Fruit fly (Drosophila melanogaster): ENCODE measurements around the gene CG42834.

DNA sequence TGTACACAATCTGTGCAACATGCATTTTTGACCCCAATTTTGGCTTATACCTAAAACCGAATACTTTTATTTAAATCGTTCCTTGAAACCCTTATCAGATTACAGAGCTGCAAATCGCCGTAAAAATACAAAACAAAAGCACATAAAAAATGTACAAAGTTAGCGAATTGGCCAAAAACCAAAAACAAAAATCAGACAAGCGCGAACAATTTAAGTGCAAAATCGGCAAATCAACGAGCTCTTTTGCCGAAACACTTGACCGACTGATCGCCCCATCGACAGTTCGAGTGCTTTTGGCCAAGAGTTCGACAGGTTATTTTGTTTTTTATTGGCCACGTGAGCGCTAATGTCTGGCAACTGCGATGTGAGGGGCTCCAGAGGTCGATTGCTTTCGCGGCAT lies 36.6 kb upstream of the CG42834 start:
- no peak for TF ChIP-seq CG8478 (optimal IDR thresholded peaks at IDR 0.05)
- TF ChIP-seq CTCF (optimal IDR thresholded peaks at IDR 0.05): no peak
